Worm (Caenorhabditis elegans) whole organism, L4 larva: ENCODE measurements around the gene ztf-1.

Source experiments
- F44E2.7 ChIP-seq: fragments of 200-800 bp; sonication (Bioruptor generic); IDR thresholded peaks from 2 replicates; pipeline ENCODE4 v2.1.2; 2022; ENCODE audit warnings: missing genetic modification characterization, missing compliant biosample characterization
- ZK337.2 ChIP-seq: fragments of 200-800 bp; sonication (Bioruptor generic); IDR thresholded peaks from 2 replicates; pipeline ENCODE4 v1.3.6; 2022; ENCODE audit warnings: missing genetic modification reagents, missing genetic modification characterization, missing compliant biosample characterization
- ceh-20 ChIP-seq: fragments of 200-800 bp; sonication (Bioruptor generic); IDR thresholded peaks from 2 replicates; pipeline ENCODE4 v1.3.6; 2022; ENCODE audit warnings: missing genetic modification reagents, missing genetic modification characterization, missing compliant biosample characterization
- ces-1 ChIP-seq: fragments of 150-350 bp; sonication (generic microtip); optimal IDR thresholded peaks from 4 replicates; lab custom pipeline; 2014; ENCODE audit warnings: missing biosample characterization, missing genetic modification reagents, missing genetic modification characterization
- dpl-1 ChIP-seq: fragments of 150-350 bp; optimal IDR thresholded peaks from 2 replicates; lab custom pipeline; 2014; ENCODE audit warnings: missing biosample characterization, missing genetic modification reagents, missing genetic modification characterization
- dve-1 ChIP-seq: sonication (generic microtip); optimal IDR thresholded peaks from 2 replicates; lab custom pipeline; 2017; ENCODE audit warnings: antibody characterized with exemption, mild to moderate bottlenecking, missing genetic modification characterization, missing compliant biosample characterization; ENCODE audit not compliant: insufficient read depth
- gei-8 ChIP-seq: fragments of 200-800 bp; sonication (Bioruptor generic); optimal IDR thresholded peaks from 2 replicates; lab custom pipeline; 2018; ENCODE audit warnings: mild to moderate bottlenecking, missing genetic modification characterization, missing compliant biosample characterization
- mxl-2 ChIP-seq: fragments of 200-800 bp; sonication (Bioruptor generic); conservative IDR thresholded peaks from 2 replicates; pipeline ENCODE4 v1.3.6; 2022; ENCODE audit warnings: missing genetic modification reagents, missing genetic modification characterization, missing compliant biosample characterization
- zfp-3 ChIP-seq: fragments of 200-800 bp; sonication (Bioruptor generic); conservative IDR thresholded peaks from 2 replicates; pipeline ENCODE4 v1.3.6; 2022; ENCODE audit warnings: missing genetic modification reagents, missing genetic modification characterization, missing compliant biosample characterization
- ztf-11 ChIP-seq: fragments of 150-350 bp; optimal IDR thresholded peaks from 2 replicates; lab custom pipeline; 2014; ENCODE audit warnings: missing biosample characterization, missing genetic modification characterization

ce11 chrIII:8770243-8770642 lies 21.9 kb downstream of the ztf-1 start:
- TF ChIP-seq gei-8 (no peak), dve-1 (tag; lab: Kevin White, UChicago) (no peak), ztf-11 (no peak), F44E2.7 (GFP tag; lab: Robert Waterston, UW) (no peak), mxl-2 (GFP tag; lab: Robert Waterston, UW) (no peak), dpl-1 (no peak), ces-1 (GFP tag; lab: Kevin White, UChicago) (no peak), zfp-3 (GFP tag; lab: Robert Waterston, UW) (no peak), ceh-20 (GFP tag; lab: Robert Waterston, UW) (no peak), ZK337.2 (GFP tag; lab: Robert Waterston, UW) (no peak)
